Fruit fly (Drosophila melanogaster) whole organism, adult: ENCODE measurements around the gene Gli.

Experiments used
- CG11617 ChIP-seq: fragments of 200-800 bp; sonication (Bioruptor generic); optimal IDR thresholded peaks from 2 replicates; lab custom pipeline; 2017; ENCODE audit warnings: mild to moderate bottlenecking, missing biosample characterization, missing genetic modification reagents, missing genetic modification characterization
- CG12768 ChIP-seq: fragments of 200-800 bp; sonication (Bioruptor generic); optimal IDR thresholded peaks from 2 replicates; lab custom pipeline; 2017; ENCODE audit warnings: missing biosample characterization, missing genetic modification characterization, mild to moderate bottlenecking, moderate library complexity, missing genetic modification reagents
- CG14711 ChIP-seq: fragments of 200-800 bp; sonication (Bioruptor generic); optimal IDR thresholded peaks from 2 replicates; lab custom pipeline; 2018; ENCODE audit warnings: missing biosample characterization, mild to moderate bottlenecking, missing genetic modification characterization, moderate library complexity
- CG1620 ChIP-seq: fragments of 200-800 bp; sonication (Bioruptor generic); optimal IDR thresholded peaks from 2 replicates; lab custom pipeline; 2016; ENCODE audit warnings: missing biosample characterization, missing genetic modification characterization
- CG33017 ChIP-seq: fragments of 200-800 bp; sonication (Bioruptor generic); optimal IDR thresholded peaks from 2 replicates; lab custom pipeline; 2018; ENCODE audit warnings: missing biosample characterization, mild to moderate bottlenecking, missing genetic modification characterization, moderate library complexity
- CG5204 ChIP-seq: fragments of 200-800 bp; sonication (Bioruptor generic); optimal IDR thresholded peaks from 2 replicates; lab custom pipeline; 2016; ENCODE audit warnings: missing biosample characterization, missing genetic modification characterization
- CG7045 ChIP-seq: fragments of 200-800 bp; sonication (Bioruptor generic); optimal IDR thresholded peaks from 2 replicates; lab custom pipeline; 2017; ENCODE audit warnings: missing biosample characterization, mild to moderate bottlenecking, missing genetic modification characterization
- CG7101 ChIP-seq: fragments of 200-800 bp; sonication (Bioruptor generic); optimal IDR thresholded peaks from 2 replicates; lab custom pipeline; 2018; ENCODE audit warnings: missing biosample characterization, mild to moderate bottlenecking, missing genetic modification characterization, moderate library complexity
- Clk ChIP-seq: fragments of 200-800 bp; sonication (Bioruptor generic); optimal IDR thresholded peaks from 2 replicates; lab custom pipeline; 2017; ENCODE audit warnings: missing biosample characterization, missing genetic modification characterization
- Crg-1 ChIP-seq: fragments of 200-800 bp; sonication (Bioruptor generic); optimal IDR thresholded peaks from 2 replicates; lab custom pipeline; 2016; ENCODE audit warnings: missing biosample characterization, missing genetic modification characterization
- Hr96 ChIP-seq: fragments of 200-800 bp; sonication (Bioruptor generic); optimal IDR thresholded peaks from 2 replicates; lab custom pipeline; 2016; ENCODE audit warnings: missing biosample characterization, missing genetic modification characterization
- Mnt ChIP-seq: fragments of 200-800 bp; sonication (Bioruptor generic); optimal IDR thresholded peaks from 2 replicates; lab custom pipeline; 2016; ENCODE audit warnings: missing biosample characterization, mild to moderate bottlenecking, missing genetic modification characterization
- bab1 ChIP-seq: fragments of 200-800 bp; sonication (Bioruptor generic); optimal IDR thresholded peaks from 3 replicates; lab custom pipeline; 2019; ENCODE audit warnings: missing biosample characterization, mild to moderate bottlenecking, missing genetic modification characterization, moderate library complexity
- cic ChIP-seq: fragments of 200-800 bp; sonication (Bioruptor generic); optimal IDR thresholded peaks from 2 replicates; lab custom pipeline; 2017; ENCODE audit warnings: missing biosample characterization, mild to moderate bottlenecking, missing genetic modification characterization, moderate library complexity
- cnc ChIP-seq, 2 experiments: fragments of >200 bp; optimal IDR thresholded peaks; 2 replicates each; lab custom pipeline; 2017
- kay ChIP-seq: fragments of 200-800 bp; sonication (Bioruptor generic); peaks from one replicate; lab custom pipeline; 2016; ENCODE audit warnings: missing biosample characterization, missing genetic modification characterization, borderline replicate concordance
- ovo ChIP-seq: fragments of 200-800 bp; sonication (Bioruptor generic); optimal IDR thresholded peaks from 2 replicates; lab custom pipeline; 2016; ENCODE audit warnings: missing biosample characterization, missing genetic modification characterization
- pad ChIP-seq: fragments of 200-800 bp; sonication (Bioruptor generic); optimal IDR thresholded peaks from 3 replicates; lab custom pipeline; 2017; ENCODE audit warnings: missing biosample characterization, missing genetic modification characterization, mild to moderate bottlenecking, moderate library complexity, missing genetic modification reagents
- tj ChIP-seq: fragments of 200-800 bp; sonication (Bioruptor generic); optimal IDR thresholded peaks from 3 replicates; lab custom pipeline; 2017; ENCODE audit warnings: missing biosample characterization, mild to moderate bottlenecking, missing genetic modification characterization, moderate library complexity
- toe ChIP-seq: fragments of 200-800 bp; sonication (Bioruptor generic); optimal IDR thresholded peaks from 2 replicates; lab custom pipeline; 2016; ENCODE audit warnings: missing biosample characterization, missing genetic modification characterization

The Gli gene

DNA sequence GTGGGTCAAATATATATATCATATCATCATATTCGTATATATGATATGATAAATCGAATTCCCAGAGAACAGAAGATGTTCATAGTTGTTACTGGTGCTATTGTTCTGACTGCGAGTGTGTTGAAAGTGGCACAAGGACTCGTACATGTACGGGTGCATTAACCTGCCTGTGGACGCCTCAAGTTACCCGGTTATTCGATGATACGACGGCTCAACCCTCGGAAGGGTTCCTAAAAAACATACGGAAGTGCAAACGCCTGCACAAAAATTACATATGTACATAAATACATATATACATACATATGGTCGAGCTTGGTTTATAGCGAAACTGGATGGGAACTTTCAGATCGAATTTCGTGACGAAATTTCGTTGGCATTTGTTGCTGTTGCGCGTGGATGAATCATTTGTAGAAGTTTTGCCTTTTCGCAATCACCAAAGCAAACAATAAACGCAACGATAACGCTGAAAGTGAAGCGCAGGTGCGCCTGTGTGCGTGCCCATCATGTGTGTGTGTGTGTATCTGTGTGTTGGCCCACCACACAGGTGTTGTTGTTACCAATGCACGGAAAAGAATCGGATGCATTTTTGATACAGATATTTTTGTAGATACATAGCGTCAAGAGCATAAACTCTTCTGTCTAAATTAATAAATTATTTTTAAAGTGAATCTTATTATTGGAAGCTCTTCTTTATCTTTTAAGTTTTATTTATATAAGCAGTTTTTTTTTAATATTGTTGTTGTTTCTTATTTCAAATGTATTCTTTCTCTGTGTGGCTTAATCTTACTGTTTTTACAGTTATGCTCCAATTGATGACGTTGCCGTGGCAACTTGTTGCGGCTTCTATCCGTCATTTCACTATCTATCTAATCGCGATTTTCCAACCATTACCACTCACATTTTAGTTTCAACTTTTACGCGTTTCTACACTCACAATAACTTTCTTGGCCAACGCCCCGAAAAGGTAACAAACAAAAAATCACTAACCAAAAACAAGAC is 850 bp downstream of the Gli start:
- TF ChIP-seq Clk (GFP tag; lab: Kevin White, UChicago) (peak; percentile 31), CG33017 (tag; lab: Kevin White, UChicago) (peak; percentile 65), cic (GFP tag; lab: Kevin White, UChicago) (no peak), tj (GFP tag; lab: Kevin White, UChicago) (peak; percentile 57), Crg-1 (no peak), cnc (optimal IDR thresholded peaks at IDR 0.05; lab: Kevin White, UChicago) (no peak), CG5204 (GFP tag; lab: Kevin White, UChicago) (peak; percentile 45), CG1620 (peak; percentile 8), CG7101 (tag; lab: Kevin White, UChicago) (peak; percentile 72), bab1 (GFP tag; lab: Kevin White, UChicago) (peak; percentile 18), CG14711 (tag; lab: Kevin White, UChicago) (peak; percentile 68), CG7045 (peak; percentile 73), kay (GFP tag; lab: Kevin White, UChicago) (peak; percentile 98), Hr96 (GFP tag; lab: Kevin White, UChicago) (peak; percentile 37), ovo (GFP tag; lab: Kevin White, UChicago) (no peak), Mnt (peak; percentile 3), toe (peak; percentile 33), CG11617 (GFP tag; lab: Kevin White, UChicago) (peak; percentile 53), CG12768 (GFP tag; lab: Kevin White, UChicago) (peak; percentile 9), pad (GFP tag; lab: Kevin White, UChicago) (peak; percentile 42)

DNA sequence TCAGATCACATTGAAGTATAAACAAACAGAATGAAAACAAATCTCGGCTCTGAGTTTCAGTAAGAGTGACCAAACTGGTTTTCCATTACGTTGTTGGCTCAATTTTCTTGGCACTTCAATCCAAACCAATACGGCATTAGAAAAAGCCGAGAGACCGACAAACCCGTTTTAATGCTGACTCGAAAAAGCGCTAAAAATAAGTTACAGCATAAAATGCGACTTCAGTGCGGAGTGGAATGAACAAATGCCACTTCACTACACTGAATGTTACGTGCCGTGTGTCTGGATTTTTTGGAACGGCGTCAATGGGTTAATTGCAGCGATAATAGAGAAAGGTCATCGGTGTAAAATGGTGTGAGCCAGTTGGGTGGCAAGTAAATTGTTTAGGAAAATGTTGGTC is 1.9 kb downstream of the Gli start:
- TF ChIP-seq Mnt (no peak), cic (GFP tag; lab: Kevin White, UChicago) (no peak), ovo (GFP tag; lab: Kevin White, UChicago) (no peak), CG12768 (GFP tag; lab: Kevin White, UChicago) (no peak), Hr96 (GFP tag; lab: Kevin White, UChicago) (no peak), CG11617 (GFP tag; lab: Kevin White, UChicago) (no peak), CG7045 (no peak), CG7101 (tag; lab: Kevin White, UChicago) (no peak), tj (GFP tag; lab: Kevin White, UChicago) (no peak)

DNA sequence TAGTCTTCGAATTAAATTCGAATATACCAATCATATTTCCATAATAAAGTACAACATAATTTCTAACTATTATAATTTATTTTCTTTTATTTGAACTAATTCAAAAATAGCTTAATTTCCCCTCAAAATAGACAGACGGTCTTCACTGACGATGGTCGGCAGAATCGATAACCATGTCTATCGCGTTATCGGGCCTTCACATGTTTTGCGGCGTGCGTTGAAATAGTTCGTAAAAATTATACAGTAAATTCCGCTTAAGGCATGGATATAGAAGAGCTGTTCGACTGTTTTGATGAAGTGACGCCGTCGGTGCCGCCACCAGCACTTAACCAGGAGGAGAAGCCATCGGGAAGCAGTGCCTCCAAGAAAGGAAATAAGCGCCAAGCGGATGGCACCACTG is 10.5 kb downstream of the Gli start, which contains the start of gene Mtr4:
Gene Mtr4, plus strand, starts transcription at position 168 of the 400 bp plus-strand sequence.
- peak; percentile 100 for TF ChIP-seq pad (GFP tag; lab: Kevin White, UChicago)
- TF ChIP-seq cnc (optimal IDR thresholded peaks at IDR 0.05; lab: Kevin White, UChicago) = no peak
- peak; percentile 58 for TF ChIP-seq Mnt
- no peak for TF ChIP-seq ovo (GFP tag; lab: Kevin White, UChicago)

DNA sequence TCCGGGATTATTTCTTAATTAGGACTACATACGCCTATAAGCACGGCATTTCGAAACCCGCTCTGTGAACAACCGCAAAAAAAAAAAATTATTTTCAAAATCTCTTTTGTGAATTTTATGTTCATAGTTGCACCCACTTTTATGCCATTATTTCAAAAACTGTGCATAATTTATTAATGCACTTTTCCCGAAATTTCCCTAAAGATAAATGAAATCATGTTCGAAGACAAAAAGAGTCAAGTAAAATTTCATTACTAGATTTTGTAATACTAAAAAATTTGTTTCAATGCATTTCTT is 11.4 kb downstream of the Gli start:
- no peak for TF ChIP-seq CG5204 (GFP tag; lab: Kevin White, UChicago)
- TF ChIP-seq pad (GFP tag; lab: Kevin White, UChicago) = no peak
- no peak for TF ChIP-seq cnc (optimal IDR thresholded peaks at IDR 0.05; lab: Kevin White, UChicago)
- TF ChIP-seq toe = no peak
- no peak for TF ChIP-seq CG7101 (tag; lab: Kevin White, UChicago)
- no peak for TF ChIP-seq CG33017 (tag; lab: Kevin White, UChicago)
- TF ChIP-seq Mnt = no peak
- TF ChIP-seq CG12768 (GFP tag; lab: Kevin White, UChicago) = no peak
- TF ChIP-seq kay (GFP tag; lab: Kevin White, UChicago) = no peak
- TF ChIP-seq Crg-1 = no peak
- TF ChIP-seq CG1620 = no peak
- no peak for TF ChIP-seq bab1 (GFP tag; lab: Kevin White, UChicago)
- TF ChIP-seq Clk (GFP tag; lab: Kevin White, UChicago) = no peak
- no peak for TF ChIP-seq CG7045

DNA sequence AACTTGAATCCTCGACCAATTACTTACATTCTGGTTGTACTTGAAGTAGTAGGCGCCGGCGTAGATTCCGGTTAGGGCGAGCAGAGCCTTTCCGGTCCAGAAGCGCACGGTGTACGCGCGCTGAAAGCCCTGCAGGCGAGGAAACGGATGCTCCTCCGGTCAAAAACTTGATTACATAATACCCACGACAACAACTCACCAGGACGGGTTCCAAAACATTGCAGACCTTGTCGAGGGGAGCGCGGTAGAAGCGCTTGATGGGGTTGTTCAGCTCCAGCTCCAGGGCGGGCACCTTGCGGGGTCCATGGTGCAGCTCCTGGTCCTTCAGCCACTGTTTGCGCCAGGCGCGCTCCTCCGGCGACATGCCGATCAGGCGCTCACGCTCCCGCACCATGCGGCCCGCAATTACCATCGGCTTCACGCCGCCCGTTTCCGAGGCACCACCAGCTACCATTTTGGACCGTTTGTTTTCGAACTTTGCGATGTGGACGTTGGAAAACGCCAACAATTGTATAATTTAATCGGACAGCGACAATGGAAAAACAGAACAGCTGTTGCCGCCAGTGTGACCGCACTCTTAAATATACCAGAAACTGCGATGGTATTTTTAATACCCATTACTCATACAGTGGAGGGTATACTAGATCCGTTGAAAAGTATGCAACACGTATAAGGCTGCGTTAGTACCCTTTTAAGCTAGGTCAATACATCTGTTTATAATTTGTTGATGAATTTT is 11.9 kb downstream of the Gli start, which contains the start of gene ND-B17:
Gene ND-B17, minus strand, starts transcription at position 556 of the 736 bp plus-strand sequence.
- no peak for TF ChIP-seq CG7045
- TF ChIP-seq CG14711 (tag; lab: Kevin White, UChicago) = no peak
- TF ChIP-seq bab1 (GFP tag; lab: Kevin White, UChicago) = peak; percentile 29
- TF ChIP-seq Hr96 (GFP tag; lab: Kevin White, UChicago) = peak; percentile 33
- no peak for TF ChIP-seq ovo (GFP tag; lab: Kevin White, UChicago)
- TF ChIP-seq CG12768 (GFP tag; lab: Kevin White, UChicago) = peak; percentile 18
- TF ChIP-seq CG11617 (GFP tag; lab: Kevin White, UChicago) = no peak
- TF ChIP-seq pad (GFP tag; lab: Kevin White, UChicago) = peak; percentile 23
- TF ChIP-seq toe = peak; percentile 47
- peak; percentile 56 for TF ChIP-seq CG1620

DNA sequence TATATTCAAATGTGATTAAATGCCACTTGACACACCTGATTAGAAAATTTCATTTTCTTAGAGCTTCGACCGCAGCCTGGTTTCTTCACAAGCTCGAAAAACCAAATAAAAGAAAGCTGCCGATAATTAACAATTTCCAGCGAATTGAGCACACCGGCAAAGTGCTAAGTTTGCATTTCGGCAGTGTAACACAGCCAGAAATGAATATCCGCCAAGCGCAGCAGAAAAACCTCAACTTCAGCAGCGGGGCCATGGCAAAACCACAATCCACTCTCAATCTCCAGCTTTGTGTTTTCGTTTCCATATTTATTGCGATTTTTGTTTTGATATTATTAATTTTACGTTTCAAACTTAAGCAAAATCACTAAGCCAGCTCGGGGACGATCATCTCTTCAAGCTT is 13.2 kb downstream of the Gli start:
- TF ChIP-seq Mnt (no peak), tj (GFP tag; lab: Kevin White, UChicago) (peak; percentile 99), bab1 (GFP tag; lab: Kevin White, UChicago) (peak; percentile 35)
